Fruit fly (Drosophila melanogaster) whole organism, wandering third instar larva: ENCODE measurements around the gene CG15042.

ENCODE experiments used
- Abd-B ChIP-seq: fragments of >200 bp; optimal IDR thresholded peaks from 2 replicates; lab custom pipeline; 2017; ENCODE audit warnings: missing biosample characterization, missing genetic modification characterization
- GATAd ChIP-seq: sonication (Bioruptor generic); optimal IDR thresholded peaks from 2 replicates; lab custom pipeline; 2016; ENCODE audit warnings: missing biosample characterization, missing genetic modification characterization
- Myc ChIP-seq: fragments of >200 bp; optimal IDR thresholded peaks from 2 replicates; lab custom pipeline; 2017
- Rel ChIP-seq, 2 experiments: fragments of 200-800 bp; sonication (Bioruptor generic) in 1 of 2; optimal IDR thresholded peaks; 2 replicates in 1 of 2; 3 replicates in 1 of 2; lab custom pipeline; 2016 to 2019; ENCODE audit warnings: mild to moderate bottlenecking in 2 of 2, missing biosample characterization in 2 of 2, missing genetic modification characterization in 2 of 2, moderate library complexity in 1 of 2
- Vsx2 ChIP-seq: fragments of 200-300, 225-300 bp; sonication (Bioruptor generic); optimal IDR thresholded peaks from 2 replicates; lab custom pipeline; 2018; ENCODE audit warnings: missing biosample characterization, missing genetic modification characterization; ENCODE audit not compliant: partially characterized antibody
- br ChIP-seq: fragments of 200-800 bp; sonication (Bioruptor generic); optimal IDR thresholded peaks from 2 replicates; lab custom pipeline; 2016; ENCODE audit warnings: missing biosample characterization, missing genetic modification characterization
- dmrt93B ChIP-seq: fragments of 200-800 bp; sonication (Bioruptor generic); optimal IDR thresholded peaks from 2 replicates; lab custom pipeline; 2018; ENCODE audit warnings: missing biosample characterization, mild to moderate bottlenecking, missing genetic modification characterization
- fru ChIP-seq: fragments of 200-800 bp; sonication (Bioruptor generic); optimal IDR thresholded peaks from 3 replicates; lab custom pipeline; 2016; ENCODE audit warnings: missing biosample characterization, mild to moderate bottlenecking, missing genetic modification characterization
- pan ChIP-seq: fragments of >200 bp; optimal IDR thresholded peaks from 2 replicates; lab custom pipeline; 2017
- sage ChIP-seq: fragments of 200-800 bp; sonication (Bioruptor generic); optimal IDR thresholded peaks from 2 replicates; lab custom pipeline; 2016; ENCODE audit warnings: missing biosample characterization, mild to moderate bottlenecking, missing genetic modification characterization
- sv ChIP-seq: fragments of 200-800 bp; sonication (Bioruptor generic); optimal IDR thresholded peaks from 3 replicates; lab custom pipeline; 2016; ENCODE audit warnings: missing biosample characterization, missing genetic modification characterization
- tai ChIP-seq: sonication (Bioruptor generic); optimal IDR thresholded peaks from 2 replicates; lab custom pipeline; 2016; ENCODE audit warnings: missing biosample characterization, missing genetic modification characterization
- woc ChIP-seq: sonication (Bioruptor generic); optimal IDR thresholded peaks from 2 replicates; lab custom pipeline; 2016; ENCODE audit warnings: missing biosample characterization, mild to moderate bottlenecking, missing genetic modification characterization

DNA sequence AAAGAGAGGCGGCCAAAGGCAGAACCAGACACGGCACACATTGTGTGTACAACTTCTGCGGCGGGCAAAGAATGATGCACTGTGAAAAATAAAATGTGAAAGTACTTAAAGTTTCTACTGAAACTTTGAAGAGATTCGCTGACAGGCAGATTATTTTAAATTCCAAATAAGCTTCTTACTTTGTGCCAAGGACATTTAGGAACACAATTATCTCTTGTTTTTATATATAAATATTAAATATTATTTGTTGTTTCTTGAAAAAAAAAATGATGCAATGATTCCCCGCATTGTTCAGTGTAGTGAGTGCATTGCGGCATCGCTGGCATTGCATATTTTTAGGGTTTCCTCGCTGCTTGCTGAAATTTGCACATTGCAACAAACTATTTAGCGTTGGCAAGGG is 36.9 kb upstream of the CG15042 start:
- TF ChIP-seq pan (lab: Kevin White, UChicago) (no peak), Rel (GFP tag; optimal IDR thresholded peaks at IDR 0.05; lab: Kevin White, UChicago) (no peak), Rel (tag; optimal IDR thresholded peaks at IDR 0.05; lab: Kevin White, UChicago) (no peak), Abd-B (GFP tag; lab: Kevin White, UChicago) (no peak), dmrt93B (GFP tag; lab: Kevin White, UChicago) (no peak), woc (GFP tag; lab: Kevin White, UChicago) (no peak), sage (GFP tag; lab: Kevin White, UChicago) (no peak), tai (no peak), br (GFP tag; lab: Kevin White, UChicago) (no peak), GATAd (no peak), Myc (lab: Kevin White, UChicago) (no peak), Vsx2 (no peak), sv (no peak), fru (GFP tag; lab: Kevin White, UChicago) (no peak)
